Worm (Caenorhabditis elegans) whole organism, L2 larva: ENCODE data around the gene his-32.

Experiments
- alr-1 ChIP-seq: fragments of 150-350 bp; optimal IDR thresholded peaks from 2 replicates; lab custom pipeline; 2014; ENCODE audit warnings: missing biosample characterization, missing genetic modification characterization
- fos-1 ChIP-seq: fragments of 150-350 bp; optimal IDR thresholded peaks from 2 replicates; lab custom pipeline; 2014; ENCODE audit warnings: missing biosample characterization, missing genetic modification characterization
- mab-5 ChIP-seq: fragments of 150-350 bp; optimal IDR thresholded peaks from 2 replicates; lab custom pipeline; 2014; ENCODE audit warnings: missing biosample characterization, missing genetic modification characterization
- nhr-237 ChIP-seq: fragments of 150-350 bp; optimal IDR thresholded peaks from 2 replicates; lab custom pipeline; 2014; ENCODE audit warnings: missing biosample characterization, missing genetic modification characterization
- skn-1 ChIP-seq: sonication (generic microtip); optimal IDR thresholded peaks from 2 replicates; lab custom pipeline; 2017; ENCODE audit warnings: missing biosample characterization, missing genetic modification characterization
- unc-55 ChIP-seq: fragments of 150-350 bp; sonication (generic microtip); optimal IDR thresholded peaks from 3 replicates; lab custom pipeline; 2014; ENCODE audit warnings: missing biosample characterization, missing genetic modification reagents, missing genetic modification characterization

DNA sequence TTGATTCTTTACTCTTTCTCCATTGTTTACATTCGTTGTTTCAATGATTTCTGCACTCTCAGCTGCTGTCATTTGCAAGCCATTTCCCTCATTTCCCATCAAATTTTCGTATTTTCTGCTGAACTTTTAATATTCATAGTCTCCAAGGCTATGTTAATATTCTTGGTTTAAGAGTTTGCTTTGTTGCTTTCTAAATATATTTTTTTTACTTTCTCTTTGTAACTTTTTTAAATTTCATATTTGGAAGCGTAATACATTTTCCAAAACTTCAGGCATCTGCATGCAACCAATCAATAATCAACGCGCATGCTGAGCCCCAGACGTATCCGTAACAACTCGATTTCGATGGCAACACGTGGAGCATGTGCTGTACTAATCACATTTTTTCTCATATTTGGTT is 26.7 kb downstream of the his-32 start, which contains the start of gene sqv-1:
- TF ChIP-seq alr-1 (tag; lab: Kevin White, UChicago) (no peak), mab-5 (no peak), unc-55 (GFP tag; lab: Kevin White, UChicago) (no peak), nhr-237 (no peak), skn-1 (tag; lab: Kevin White, UChicago) (no peak), fos-1 (tag; lab: Kevin White, UChicago) (no peak)
